Fruit fly (Drosophila melanogaster): Measurements from ENCODE around the gene CG12692.

CG12692 gene

DNA sequence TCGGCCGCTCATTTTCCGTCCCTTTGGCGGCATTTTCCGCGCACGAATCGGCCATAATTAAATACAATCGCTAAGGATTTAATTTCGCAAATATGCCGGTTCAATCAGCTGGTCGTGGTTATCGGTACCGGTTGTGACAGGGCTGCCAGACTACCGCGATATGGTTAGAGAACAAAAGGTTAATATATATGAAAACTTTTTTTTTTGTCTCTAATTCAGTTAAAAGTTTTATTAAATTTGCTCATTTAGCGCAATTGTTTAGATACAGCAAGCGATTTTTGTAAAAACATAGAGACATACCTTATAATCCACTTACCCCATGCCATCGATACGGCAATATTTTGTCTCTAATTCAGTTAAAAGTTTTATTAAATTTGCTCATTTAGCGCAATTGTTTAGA lies 15.9 kb upstream of the CG12692 start (continued):
- TF ChIP-seq MBD-R2 (GFP tag; IDR thresholded peaks at IDR 0.05), result peak; percentile 74
- 0 out of 3 replicates have a peak, but pooled peaks have one; percentile 57 for TF ChIP-seq CG11456 (GFP tag; IDR thresholded peaks at IDR 0.05)
- TF ChIP-seq sisA (GFP tag; IDR thresholded peaks at IDR 0.05), result peak; percentile 68
- 0 out of 2 replicates have a peak, but pooled peaks have one; percentile 4 for TF ChIP-seq bbx (GFP tag; IDR thresholded peaks at IDR 0.05; ENCODE audit: partially characterized antibody)
- TF ChIP-seq CG10959 (GFP tag; IDR thresholded peaks at IDR 0.05), result 0 out of 2 replicates have a peak, but pooled peaks have one; percentile 24
- peak; percentile 10 for TF ChIP-seq pzg (GFP tag; optimal IDR thresholded peaks at IDR 0.05)
- TF ChIP-seq ken (GFP tag; IDR thresholded peaks at IDR 0.05), result peak; percentile 56; the same call in 1 of the 3 replicates
- peak; percentile 51 for TF ChIP-seq CG14014 (GFP tag; IDR thresholded peaks at IDR 0.05)
- 0 out of 2 replicates have a peak, but pooled peaks have one; percentile 35 for TF ChIP-seq CG11085 (GFP tag; IDR thresholded peaks at IDR 0.05)
- peak; percentile 21; the same call in 1 of the 2 replicates for TF ChIP-seq gsb (GFP tag; IDR thresholded peaks at IDR 0.05)
- peak; percentile 43; the same call in 1 of the 4 replicates for TF ChIP-seq Gug (GFP tag; IDR thresholded peaks at IDR 0.05)
- peak; percentile 64; the same call in 1 of the 2 replicates for TF ChIP-seq ranshi (GFP tag; IDR thresholded peaks at IDR 0.05)
- TF ChIP-seq CG14667 (GFP tag; IDR thresholded peaks at IDR 0.05), result peak; percentile 52
- 0 out of 4 replicates have a peak, but pooled peaks have one; percentile 23 for TF ChIP-seq Dll (GFP tag; IDR thresholded peaks at IDR 0.05; ENCODE audit: partially characterized antibody)
- TF ChIP-seq CG6272 (GFP tag; IDR thresholded peaks at IDR 0.05), result peak; percentile 63
- peak; percentile 71 for TF ChIP-seq Rfx (GFP tag; IDR thresholded peaks at IDR 0.05)
- peak; percentile 71 for TF ChIP-seq CG34422 (GFP tag; IDR thresholded peaks at IDR 0.05)
- peak; percentile 39; the same call in 1 of the 2 replicates for TF ChIP-seq ara (GFP tag; IDR thresholded peaks at IDR 0.05)
- peak; percentile 45; the same call in 1 of the 2 replicates for TF ChIP-seq CG17328 (GFP tag; IDR thresholded peaks at IDR 0.05)
- TF ChIP-seq CG8765 (GFP tag; IDR thresholded peaks at IDR 0.05), result peak; percentile 35; the same call in 1 of the 2 replicates
- TF ChIP-seq Nf-YA (GFP tag; IDR thresholded peaks at IDR 0.05), result peak; percentile 32; the same call in 1 of the 2 replicates
- peak; percentile 27; the same call in 1 of the 2 replicates for TF ChIP-seq CG32767 (GFP tag; IDR thresholded peaks at IDR 0.05)
- TF ChIP-seq CG1024 (GFP tag; IDR thresholded peaks at IDR 0.05), result peak; percentile 51
- TF ChIP-seq tgo (GFP tag; IDR thresholded peaks at IDR 0.05), result peak; percentile 65
- TF ChIP-seq ssp (GFP tag; IDR thresholded peaks at IDR 0.05), result 0 out of 2 replicates have a peak, but pooled peaks have one; percentile 20
- peak; percentile 54 for TF ChIP-seq CG9215 (GFP tag; IDR thresholded peaks at IDR 0.05)
- TF ChIP-seq Dref (GFP tag; IDR thresholded peaks at IDR 0.05), result peak; percentile 51
- peak; percentile 76 for TF ChIP-seq Ptx1 (GFP tag; IDR thresholded peaks at IDR 0.05)
- peak; percentile 58; the same call in 2 of the 3 replicates for TF ChIP-seq dysf (GFP tag; IDR thresholded peaks at IDR 0.05)
- TF ChIP-seq CG14441 (GFP tag; IDR thresholded peaks at IDR 0.05), result peak; percentile 74
- TF ChIP-seq stc (GFP tag; IDR thresholded peaks at IDR 0.05), result peak; percentile 48; the same call in 1 of the 2 replicates
- peak; percentile 60 for TF ChIP-seq Aef1 (GFP tag; IDR thresholded peaks at IDR 0.05)
- peak; percentile 23; the same call in 1 of the 2 replicates for TF ChIP-seq NFAT (GFP tag; IDR thresholded peaks at IDR 0.05)
- TF ChIP-seq al (GFP tag; IDR thresholded peaks at IDR 0.05), result peak; percentile 42; the same call in 1 of the 2 replicates
- TF ChIP-seq CG10366 (GFP tag; IDR thresholded peaks at IDR 0.05), result peak; percentile 62
- TF ChIP-seq Oaz (GFP tag; IDR thresholded peaks at IDR 0.05), result peak; percentile 60
- TF ChIP-seq ap (GFP tag; IDR thresholded peaks at IDR 0.05), result peak; percentile 42; the same call in 1 of the 2 replicates
- 0 out of 3 replicates have a peak, but pooled peaks have one; percentile 47 for TF ChIP-seq otp (GFP tag; IDR thresholded peaks at IDR 0.05)
- TF ChIP-seq E2f1 (GFP tag; IDR thresholded peaks at IDR 0.05), result peak; percentile 36; the same call in 1 of the 2 replicates
- TF ChIP-seq crp (GFP tag; optimal IDR thresholded peaks at IDR 0.05), result peak in 1 of 2 experiments; percentile 73
- peak; percentile 51 for TF ChIP-seq sens (GFP tag)
- 0 out of 3 replicates have a peak, but pooled peaks have one; percentile 14 for TF ChIP-seq ase (GFP tag; IDR thresholded peaks at IDR 0.05)
- peak; percentile 52; the same call in 1 of the 2 replicates for TF ChIP-seq CG11247 (GFP tag; IDR thresholded peaks at IDR 0.05)
